Worm (Caenorhabditis elegans): ENCODE data around the gene F55G1.1.

ce11 chrIV:7508850-7509249 lies 17.3 kb downstream of the F55G1.1 start:
- TF ChIP-seq dao-5 (tag; optimal IDR thresholded peaks at IDR 0.05) = no peak
- no peak for TF ChIP-seq him-1 (tag; optimal IDR thresholded peaks at IDR 0.05)
